Fruit fly (Drosophila melanogaster) whole organism: Measurements from ENCODE around the gene Btk.

Source experiments
- CG8478 ChIP-seq: fragments of >200 bp; optimal IDR thresholded peaks from 2 replicates; lab custom pipeline; 2018; ENCODE audit warnings: inconsistent platforms
- EcR ChIP-seq, 2 experiments: fragments of >200 bp; optimal IDR thresholded peaks; 2 replicates each; lab custom pipeline; 2017; ENCODE audit warnings: missing biosample characterization in 2 of 2, missing genetic modification characterization in 2 of 2, missing genetic modification reagents in 2 of 2
- pan ChIP-seq: fragments of >200 bp; optimal IDR thresholded peaks from 2 replicates; lab custom pipeline; 2017
- psq ChIP-seq: fragments of >200 bp; optimal IDR thresholded peaks from 2 replicates; lab custom pipeline; 2017
- usp ChIP-seq: fragments of >200 bp; optimal IDR thresholded peaks from 2 replicates; lab custom pipeline; 2017; ENCODE audit warnings: missing biosample characterization, missing genetic modification characterization, mixed read lengths

DNA sequence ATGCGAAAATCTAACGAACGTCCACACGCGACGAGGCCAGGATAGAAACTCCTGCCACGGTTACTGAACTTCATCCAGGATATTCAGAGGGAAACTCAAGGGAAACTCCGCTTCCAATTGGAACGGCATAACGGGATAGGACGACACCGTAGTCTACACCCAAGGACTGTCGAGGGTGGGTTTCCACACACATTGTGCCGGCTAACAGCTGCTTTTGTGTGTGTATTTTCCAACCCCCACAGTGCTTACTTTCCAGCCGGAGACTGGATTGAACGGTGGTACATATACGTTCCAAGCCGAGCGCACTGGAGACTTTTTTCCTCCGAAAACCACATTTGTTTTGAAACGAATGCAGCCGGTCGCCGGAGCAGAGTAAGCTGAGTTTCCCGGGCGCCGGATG lies 3.8 kb downstream of the Btk start:
- TF ChIP-seq usp (GFP tag; lab: Kevin White, UChicago) (no peak), CG8478 (lab: Kevin White, UChicago) (no peak), EcR (GFP tag; optimal IDR thresholded peaks at IDR 0.05; lab: Kevin White, UChicago) (no peak), psq (lab: Kevin White, UChicago) (no peak), pan (lab: Kevin White, UChicago) (no peak)
